Worm (Caenorhabditis elegans) whole organism, young adult: ENCODE measurements around the gene C56G3.2.

ENCODE experiments used
- F37B4.10 ChIP-seq: fragments of 200-800 bp; sonication (Bioruptor generic); IDR thresholded peaks from 2 replicates; pipeline ENCODE4 v1.3.6; 2022; ENCODE audit warnings: missing genetic modification characterization, missing compliant biosample characterization
- F49E8.2 ChIP-seq: sonication (generic microtip); optimal IDR thresholded peaks from 3 replicates; lab custom pipeline; 2017; ENCODE audit warnings: missing genetic modification characterization, mild to moderate bottlenecking, missing compliant biosample characterization, antibody characterized with exemption, moderate library complexity; ENCODE audit not compliant: insufficient read depth
- Y53F4B.3 ChIP-seq: fragments of 200-800 bp; sonication (Bioruptor generic); IDR thresholded peaks from 2 replicates; pipeline ENCODE4 v1.3.6; 2022; ENCODE audit warnings: missing genetic modification reagents, missing genetic modification characterization, missing compliant biosample characterization
- Y95B8A.8 ChIP-seq: fragments of 200-800 bp; sonication (Bioruptor generic); IDR thresholded peaks from 2 replicates; pipeline ENCODE4 v1.3.6; 2022; ENCODE audit warnings: missing genetic modification reagents, missing genetic modification characterization, missing compliant biosample characterization
- ZK185.1 ChIP-seq: sonication (generic microtip); optimal IDR thresholded peaks from 2 replicates; lab custom pipeline; 2016; ENCODE audit warnings: mild to moderate bottlenecking, missing genetic modification characterization, missing compliant biosample characterization; ENCODE audit not compliant: poor library complexity, severe bottlenecking
- athp-1 ChIP-seq: sonication (generic microtip); optimal IDR thresholded peaks from 2 replicates; lab custom pipeline; 2017; ENCODE audit warnings: mild to moderate bottlenecking, missing genetic modification characterization, missing compliant biosample characterization
- attf-5 ChIP-seq: fragments of 200-800 bp; sonication (Bioruptor generic); optimal IDR thresholded peaks from 2 replicates; lab custom pipeline; 2018; ENCODE audit warnings: mild to moderate bottlenecking, missing genetic modification characterization, missing compliant biosample characterization
- attf-6 ChIP-seq: fragments of 200-800 bp; sonication (Bioruptor generic); IDR thresholded peaks from 2 replicates; pipeline ENCODE4 v1.3.6; 2022; ENCODE audit warnings: missing genetic modification reagents, missing genetic modification characterization, missing compliant biosample characterization
- bed-1 ChIP-seq: fragments of 200-800 bp; sonication (Bioruptor generic); IDR thresholded peaks from 2 replicates; pipeline ENCODE4 v1.3.6; 2022; ENCODE audit warnings: missing genetic modification reagents, missing genetic modification characterization, missing compliant biosample characterization
- ceh-100 ChIP-seq: fragments of 200-800 bp; sonication (Bioruptor generic); IDR thresholded peaks from 2 replicates; pipeline ENCODE4 v1.3.6; 2022; ENCODE audit warnings: missing genetic modification reagents, missing genetic modification characterization, missing compliant biosample characterization
- ceh-27 ChIP-seq: fragments of 200-800 bp; sonication (Bioruptor generic); optimal IDR thresholded peaks from 2 replicates; lab custom pipeline; 2018; ENCODE audit warnings: mild to moderate bottlenecking, missing genetic modification characterization, moderate library complexity, missing compliant biosample characterization
- dox-1 ChIP-seq: fragments of 200-800 bp; sonication (Bioruptor generic); IDR thresholded peaks from 2 replicates; pipeline ENCODE4 v1.3.6; 2022; ENCODE audit warnings: missing genetic modification reagents, missing genetic modification characterization, missing compliant biosample characterization
- egl-44 ChIP-seq: fragments of 200-800 bp; sonication (Bioruptor generic); IDR thresholded peaks from 2 replicates; pipeline ENCODE4 v1.3.6; 2022; ENCODE audit warnings: missing genetic modification reagents, missing genetic modification characterization, missing compliant biosample characterization
- ekl-4 ChIP-seq: fragments of 200-800 bp; sonication (Bioruptor generic); IDR thresholded peaks from 2 replicates; pipeline ENCODE4 v1.3.6; 2022; ENCODE audit warnings: missing genetic modification reagents, missing genetic modification characterization, missing compliant biosample characterization
- fkh-3 ChIP-seq: sonication (generic microtip); optimal IDR thresholded peaks from 2 replicates; lab custom pipeline; 2016; ENCODE audit warnings: mild to moderate bottlenecking, missing genetic modification characterization, missing compliant biosample characterization
- him-1 ChIP-seq: sonication (generic microtip); optimal IDR thresholded peaks from 2 replicates; lab custom pipeline; 2016; ENCODE audit warnings: missing genotype, missing genetic modification reagents, missing genetic modification characterization, missing compliant biosample characterization
- hlh-26 ChIP-seq: fragments of 200-800 bp; sonication (Bioruptor generic); conservative IDR thresholded peaks from 2 replicates; pipeline ENCODE4 v1.3.6; 2022; ENCODE audit warnings: missing genetic modification reagents, missing genetic modification characterization, missing compliant biosample characterization
- hmg-20 ChIP-seq: fragments of 200-800 bp; sonication (Bioruptor generic); IDR thresholded peaks from 2 replicates; pipeline ENCODE4 v1.3.6; 2022; ENCODE audit warnings: missing genetic modification reagents, missing genetic modification characterization, missing compliant biosample characterization
- hrde-1 ChIP-seq: sonication (generic microtip); optimal IDR thresholded peaks from 2 replicates; lab custom pipeline; 2016; ENCODE audit warnings: missing genetic modification characterization, mild to moderate bottlenecking, missing compliant biosample characterization, moderate library complexity, missing genotype, missing genetic modification reagents, borderline replicate concordance
- lin-26 ChIP-seq: fragments of 200-800 bp; sonication (Bioruptor generic); IDR thresholded peaks from 2 replicates; pipeline ENCODE4 v1.3.6; 2022; ENCODE audit warnings: missing genetic modification reagents, missing genetic modification characterization, missing compliant biosample characterization
- lin-40 ChIP-seq: sonication (generic microtip); optimal IDR thresholded peaks from 2 replicates; lab custom pipeline; 2016; ENCODE audit warnings: missing genetic modification characterization, mild to moderate bottlenecking, missing compliant biosample characterization, missing genotype, missing genetic modification reagents
- madf-8 ChIP-seq: fragments of 200-800 bp; sonication (Bioruptor generic); conservative IDR thresholded peaks from 2 replicates; pipeline ENCODE4 v1.3.6; 2022; ENCODE audit warnings: missing genetic modification reagents, missing genetic modification characterization, missing compliant biosample characterization
- nfya-2 ChIP-seq: fragments of 200-800 bp; sonication (Bioruptor generic); IDR thresholded peaks from 2 replicates; pipeline ENCODE4 v1.3.6; 2022; ENCODE audit warnings: missing genetic modification reagents, missing genetic modification characterization, missing compliant biosample characterization
- nhr-120 ChIP-seq: fragments of 200-800 bp; sonication (Bioruptor generic); IDR thresholded peaks from 2 replicates; pipeline ENCODE4 v1.3.6; 2022; ENCODE audit warnings: missing genetic modification characterization, missing compliant biosample characterization
- nhr-27 ChIP-seq: fragments of 200-800 bp; sonication (Bioruptor generic); optimal IDR thresholded peaks from 2 replicates; lab custom pipeline; 2018; ENCODE audit warnings: mild to moderate bottlenecking, missing genetic modification characterization, moderate library complexity, missing compliant biosample characterization
- nhr-80 ChIP-seq: sonication (generic microtip); optimal IDR thresholded peaks from 2 replicates; lab custom pipeline; 2016; ENCODE audit warnings: missing genetic modification characterization, missing compliant biosample characterization
- nhr-90 ChIP-seq: sonication (generic microtip); optimal IDR thresholded peaks from 2 replicates; lab custom pipeline; 2016; ENCODE audit warnings: missing genotype, mild to moderate bottlenecking, missing genetic modification characterization, missing compliant biosample characterization
- pha-4 ChIP-seq: fragments of 150-350 bp; sonication (generic microtip); optimal IDR thresholded peaks from 2 replicates; lab custom pipeline; 2014; ENCODE audit warnings: missing biosample characterization, missing genetic modification reagents, missing genetic modification characterization
- rpc-1 ChIP-seq, 2 experiments: fragments of 150-350 bp in 1 of 2; sonication (generic microtip) in 1 of 2; optimal IDR thresholded peaks; 2 replicates each; lab custom pipeline; 2014 to 2018; ENCODE audit warnings: missing biosample characterization in 1 of 2, missing genetic modification characterization in 1 of 2, missing genetic modification reagents in 1 of 2, missing genotype in 1 of 2
- sdz-38 ChIP-seq: sonication (generic microtip); optimal IDR thresholded peaks from 2 replicates; lab custom pipeline; 2016; ENCODE audit warnings: missing genotype, missing genetic modification characterization, missing compliant biosample characterization
- sptf-2 ChIP-seq: fragments of 200-800 bp; sonication (Bioruptor generic); optimal IDR thresholded peaks from 2 replicates; lab custom pipeline; 2018; ENCODE audit warnings: mild to moderate bottlenecking, missing genetic modification characterization, missing compliant biosample characterization
- tbp1 ChIP-seq: fragments of 200-800 bp; sonication (Bioruptor generic); optimal IDR thresholded peaks from 2 replicates; lab custom pipeline; 2018; ENCODE audit warnings: mild to moderate bottlenecking, missing genetic modification characterization, missing compliant biosample characterization
- unc-62 ChIP-seq: fragments of 150-350 bp; optimal IDR thresholded peaks from 2 replicates; lab custom pipeline; 2014; ENCODE audit warnings: missing biosample characterization, missing genetic modification reagents, missing genetic modification characterization
- ztf-28 ChIP-seq: fragments of 200-800 bp; sonication (Bioruptor generic); IDR thresholded peaks from 2 replicates; pipeline ENCODE4 v1.3.6; 2022; ENCODE audit warnings: missing genetic modification reagents, missing genetic modification characterization, missing compliant biosample characterization
- ztf-3 ChIP-seq: fragments of 200-800 bp; sonication (Bioruptor generic); optimal IDR thresholded peaks from 2 replicates; lab custom pipeline; 2018; ENCODE audit warnings: mild to moderate bottlenecking, missing genetic modification characterization, missing compliant biosample characterization

C56G3.2 gene

DNA sequence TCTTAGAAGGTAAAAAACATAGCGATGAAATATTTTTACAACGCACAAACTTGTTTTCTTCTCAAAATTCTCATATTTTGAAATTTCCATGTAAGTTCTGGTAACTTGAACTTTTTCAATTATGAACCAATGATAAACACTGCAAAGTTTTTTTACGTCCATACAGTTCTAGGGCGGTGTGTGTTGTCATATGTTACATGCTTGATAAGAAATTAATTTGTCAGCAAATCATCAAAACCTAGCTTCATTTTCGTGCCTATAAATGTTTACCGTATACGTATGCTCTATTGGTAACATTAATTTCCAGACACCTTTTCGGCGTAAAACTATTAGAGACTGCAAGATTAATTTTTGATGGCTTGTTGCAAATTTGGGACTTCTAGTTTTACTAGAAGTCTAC lies 22.1 kb upstream of the C56G3.2 start:
- TF ChIP-seq him-1 (tag; lab: Kevin White, UChicago): no peak
- TF ChIP-seq nhr-80 (tag; lab: Kevin White, UChicago): peak; percentile 19

ce11 chrX:7343747-7344146 lies 21.6 kb upstream of the C56G3.2 start, which contains the start of gene C07D8.5:
Gene C07D8.5 (plus strand): TSS chrX:7344047.
- TF ChIP-seq egl-44 (GFP tag; lab: Robert Waterston, UW): no peak

DNA sequence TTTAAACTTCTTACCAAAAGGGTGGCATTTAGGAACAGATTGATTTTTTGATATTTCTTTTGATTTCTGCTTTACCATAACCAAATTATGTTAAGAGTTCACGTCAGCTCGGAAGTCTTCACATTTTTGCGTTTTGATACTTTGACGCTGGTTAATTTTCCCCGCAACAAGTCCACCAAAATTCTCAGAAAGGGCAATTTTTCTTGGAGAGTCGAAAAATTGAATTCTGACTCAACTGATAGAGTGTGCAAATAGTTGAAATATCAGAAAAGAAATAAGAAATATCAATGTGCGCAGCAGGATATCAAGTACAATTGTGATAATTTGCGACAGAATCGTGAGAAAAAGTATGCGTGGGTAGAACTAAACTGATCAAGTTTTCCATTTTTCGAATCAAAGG lies 4.4 kb downstream of the C56G3.2 start:
- no peak for TF ChIP-seq sptf-2 (GFP tag; lab: Kevin White, UChicago)
- no peak for TF ChIP-seq unc-62 (GFP tag; lab: Kevin White, UChicago)
- TF ChIP-seq pha-4 (tag; lab: Kevin White, UChicago): no peak
- TF ChIP-seq attf-5 (GFP tag; lab: Kevin White, UChicago): no peak
- TF ChIP-seq ceh-27 (GFP tag; lab: Kevin White, UChicago): no peak
- no peak for TF ChIP-seq ztf-3 (GFP tag; lab: Kevin White, UChicago)

ce11 chrX:7371945-7372344 lies 6.6 kb downstream of the C56G3.2 start:
- TF ChIP-seq nhr-120 (GFP tag; lab: Robert Waterston, UW) (no peak), athp-1 (tag; lab: Kevin White, UChicago) (no peak), rpc-1 (optimal IDR thresholded peaks at IDR 0.05; lab: Kevin White, UChicago) (no peak), rpc-1 (tag; optimal IDR thresholded peaks at IDR 0.05; lab: Kevin White, UChicago) (no peak), attf-6 (GFP tag; lab: Robert Waterston, UW) (no peak), F49E8.2 (tag; lab: Kevin White, UChicago) (no peak), lin-26 (GFP tag; lab: Robert Waterston, UW) (no peak), hrde-1 (no peak), tbp1 (GFP tag; lab: Kevin White, UChicago) (no peak), ceh-100 (GFP tag; lab: Robert Waterston, UW) (no peak), hlh-26 (no peak), bed-1 (GFP tag; lab: Robert Waterston, UW) (no peak), ZK185.1 (tag; lab: Kevin White, UChicago) (no peak), madf-8 (GFP tag; lab: Robert Waterston, UW) (no peak), F37B4.10 (GFP tag; lab: Robert Waterston, UW) (no peak), lin-40 (tag; lab: Kevin White, UChicago) (no peak), dox-1 (GFP tag; lab: Robert Waterston, UW) (no peak), sptf-2 (GFP tag; lab: Kevin White, UChicago) (no peak), fkh-3 (tag; lab: Kevin White, UChicago) (no peak), sdz-38 (tag; lab: Kevin White, UChicago) (no peak)

- TF ChIP-seq nfya-2 (GFP tag; lab: Robert Waterston, UW): no peak
- TF ChIP-seq egl-44 (GFP tag; lab: Robert Waterston, UW): no peak
- TF ChIP-seq hmg-20 (GFP tag; lab: Robert Waterston, UW): no peak
- no peak for TF ChIP-seq nhr-27 (tag; lab: Kevin White, UChicago)
- no peak for TF ChIP-seq Y95B8A.8 (GFP tag; lab: Robert Waterston, UW)
- TF ChIP-seq ZK185.1 (tag; lab: Kevin White, UChicago): no peak
- TF ChIP-seq fkh-3 (tag; lab: Kevin White, UChicago): no peak
- no peak for TF ChIP-seq ekl-4 (GFP tag; lab: Robert Waterston, UW)
- no peak for TF ChIP-seq nhr-90
- no peak for TF ChIP-seq ztf-28 (GFP tag; lab: Robert Waterston, UW)
- TF ChIP-seq Y53F4B.3 (GFP tag; lab: Robert Waterston, UW): no peak
These were observed 11.6 kb downstream of the C56G3.2 start, which contains the start of gene npr-8 for ce11 chrX:7376941-7377340. Gene npr-8 (plus strand): TSS chrX:7377302.
